Worm (Caenorhabditis elegans): ENCODE measurements around the gene C31E10.6.

DNA sequence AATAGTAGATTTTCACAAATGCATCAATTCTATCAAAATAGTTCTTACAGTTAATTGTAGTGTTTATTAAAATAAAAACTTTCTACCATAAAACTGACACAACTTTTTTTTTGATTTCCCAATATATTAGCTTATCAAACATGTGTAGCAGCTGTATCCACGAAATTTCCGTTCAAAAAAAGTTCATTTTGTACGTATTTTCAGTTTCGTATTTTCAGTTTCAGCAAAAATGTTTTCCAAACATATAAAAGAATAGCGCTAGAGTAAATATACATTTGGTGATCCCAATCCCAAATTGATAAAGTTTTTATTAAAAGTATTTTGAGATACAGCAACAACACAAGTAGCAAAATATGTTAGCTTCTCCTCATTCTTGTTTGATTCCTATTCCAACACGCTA, 33.3 kb downstream of the C31E10.6 start:
- no peak for TF ChIP-seq lin-39 (tag; optimal IDR thresholded peaks at IDR 0.05)
- TF ChIP-seq eor-1 (tag; optimal IDR thresholded peaks at IDR 0.05): no peak
- no peak for TF ChIP-seq zag-1 (tag; optimal IDR thresholded peaks at IDR 0.05)
- TF ChIP-seq snpc-4 (tag; optimal IDR thresholded peaks at IDR 0.05): no peak
- no peak for TF ChIP-seq fos-1 (tag; optimal IDR thresholded peaks at IDR 0.05)
- TF ChIP-seq hmg-11 (tag; optimal IDR thresholded peaks at IDR 0.05): no peak
- TF ChIP-seq nhr-28 (tag; optimal IDR thresholded peaks at IDR 0.05): no peak
- no peak for TF ChIP-seq pha-4 (tag; optimal IDR thresholded peaks at IDR 0.05)
- no peak for TF ChIP-seq nhr-25 (tag; optimal IDR thresholded peaks at IDR 0.05)
- no peak for TF ChIP-seq nhr-77 (tag; optimal IDR thresholded peaks at IDR 0.05)
- TF ChIP-seq pqm-1 (tag; optimal IDR thresholded peaks at IDR 0.05): no peak
- TF ChIP-seq nhr-76 (tag; optimal IDR thresholded peaks at IDR 0.05): no peak
- TF ChIP-seq nhr-12 (tag; optimal IDR thresholded peaks at IDR 0.05): no peak

All from whole organism, L3 larva.